Worm (Caenorhabditis elegans) whole organism, L4/young adult: ENCODE data around the gene nhr-53.

ENCODE experiments used
- W03F9.2 ChIP-seq: fragments of 150-350 bp; optimal IDR thresholded peaks from 2 replicates; lab custom pipeline; 2014; ENCODE audit warnings: missing biosample characterization, missing genetic modification characterization
- dao-5 ChIP-seq: sonication (generic microtip); optimal IDR thresholded peaks from 2 replicates; lab custom pipeline; 2016; ENCODE audit warnings: missing genotype, missing genetic modification characterization, moderate library complexity, missing compliant biosample characterization
- him-1 ChIP-seq: sonication (generic microtip); optimal IDR thresholded peaks from 2 replicates; lab custom pipeline; 2016; ENCODE audit warnings: missing genotype, missing genetic modification reagents, missing genetic modification characterization, missing compliant biosample characterization

DNA sequence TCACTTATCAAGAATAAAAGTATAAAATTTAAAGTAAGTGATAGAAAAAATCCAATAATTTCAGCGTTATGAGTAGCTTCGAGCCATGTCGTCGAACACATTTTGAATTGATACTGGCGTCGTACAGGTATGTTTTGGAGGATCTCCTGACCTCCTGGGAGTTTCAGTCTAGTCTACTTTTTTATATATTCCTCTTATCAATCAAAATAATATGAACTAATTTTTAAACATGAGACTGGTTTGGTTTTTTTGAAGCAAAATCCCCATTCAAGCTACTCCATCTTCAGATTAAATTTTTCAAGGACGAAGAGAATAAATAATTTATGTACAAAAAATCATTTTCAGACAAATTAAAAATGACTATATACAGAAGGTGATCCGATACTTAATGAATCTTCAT lies 9.7 kb upstream of the nhr-53 start, which contains the start of gene str-101:
- TF ChIP-seq him-1 (tag; lab: Kevin White, UChicago): no peak
- TF ChIP-seq W03F9.2 (tag; lab: Kevin White, UChicago): no peak
- TF ChIP-seq dao-5 (tag; lab: Kevin White, UChicago): no peak
